Fruit fly (Drosophila melanogaster): ENCODE data around the gene CG8945.

DNA sequence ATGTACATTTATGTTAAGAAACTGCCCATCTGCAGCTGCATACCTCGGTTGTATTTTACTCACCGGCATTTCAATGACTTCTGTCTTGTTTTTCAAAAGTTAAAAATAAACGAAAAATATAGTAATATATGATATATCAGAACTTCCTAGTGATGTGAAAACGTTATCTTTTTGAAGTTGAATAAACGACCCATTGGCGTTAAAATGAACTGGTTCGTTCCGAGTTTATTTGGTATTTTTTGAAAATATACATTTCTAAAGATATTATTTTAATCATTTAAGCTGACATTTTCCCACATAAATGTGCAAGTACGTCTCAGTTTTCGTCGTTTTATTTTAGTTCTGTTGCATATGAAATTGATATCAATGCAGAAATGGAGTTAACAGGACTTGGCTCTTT, 18.2 kb upstream of the CG8945 start, which contains the start of gene Arpc3B:
- no peak for TF ChIP-seq ovo (GFP tag; optimal IDR thresholded peaks at IDR 0.05)
- TF ChIP-seq Hr96 (GFP tag; optimal IDR thresholded peaks at IDR 0.05) = no peak
- no peak for TF ChIP-seq bab1 (GFP tag; optimal IDR thresholded peaks at IDR 0.05)
- no peak for TF ChIP-seq CG12768 (GFP tag; optimal IDR thresholded peaks at IDR 0.05)

All from whole organism, adult.